Worm (Caenorhabditis elegans): ENCODE results near the gene D2023.1.

DNA sequence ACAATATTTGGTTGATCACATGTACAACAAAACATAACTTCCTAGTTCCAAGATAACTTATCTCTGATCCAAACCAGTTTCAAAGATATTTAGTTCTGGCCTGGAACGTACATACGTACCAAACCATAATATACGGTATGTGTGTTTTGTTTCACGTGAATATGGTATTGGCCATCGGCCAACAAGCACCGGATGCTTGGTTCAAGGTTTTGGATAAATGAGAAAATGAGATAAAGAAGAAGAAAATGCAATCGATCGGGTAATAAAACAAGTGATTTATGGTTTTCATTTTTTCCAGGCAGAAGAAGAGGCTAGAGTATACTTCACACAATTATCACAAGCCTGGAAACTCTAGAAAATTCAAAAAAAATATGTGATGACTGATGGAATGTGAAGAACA is 6.0 kb downstream of the D2023.1 start:
- TF ChIP-seq flt-1 (GFP tag; IDR thresholded peaks at IDR 0.05) (no peak), klf-2 (GFP tag; conservative IDR thresholded peaks at IDR 0.05) (no peak), T22C8.4 (GFP tag; IDR thresholded peaks at IDR 0.05) (no peak), med-1 (GFP tag; optimal IDR thresholded peaks at IDR 0.05; ENCODE audit: insufficient read depth) (no peak), ztf-29 (GFP tag; IDR thresholded peaks at IDR 0.05) (no peak), tab-1 (GFP tag; IDR thresholded peaks at IDR 0.05) (no peak), cog-1 (tag; optimal IDR thresholded peaks at IDR 0.05) (no peak), ztf-23 (GFP tag; IDR thresholded peaks at IDR 0.05) (no peak)

Data from whole organism, midembryonic.